Fruit fly (Drosophila melanogaster) whole organism, embryonic: Measurements from ENCODE around the gene H2.0.

Experiments
- Atf3 ChIP-seq: fragments of 200-800 bp; sonication (Bioruptor generic); optimal IDR thresholded peaks from 3 replicates; lab custom pipeline; 2016; ENCODE audit warnings: missing biosample characterization, missing genetic modification characterization
- Bdp1 ChIP-seq: fragments of 200-800 bp; sonication (Bioruptor generic); optimal IDR thresholded peaks from 3 replicates; lab custom pipeline; 2016; ENCODE audit warnings: missing biosample characterization, missing genetic modification characterization
- CG11085 ChIP-seq: fragments of 200-800 bp; sonication (Bioruptor generic); IDR thresholded peaks from 2 replicates; pipeline ENCODE4 v1.3.6; 2022; ENCODE audit warnings: missing biosample characterization, missing genetic modification characterization
- CG11093 ChIP-seq: fragments of 200-800 bp; sonication (Bioruptor generic); IDR thresholded peaks from 3 replicates; pipeline ENCODE4 v1.3.6; 2022; ENCODE audit warnings: missing biosample characterization, missing genetic modification characterization
- CG12155 ChIP-seq: fragments of 200-800 bp; sonication (Bioruptor generic); optimal IDR thresholded peaks from 3 replicates; lab custom pipeline; 2016; ENCODE audit warnings: missing biosample characterization, missing genetic modification characterization
- CG1233 ChIP-seq: fragments of 200-800 bp; sonication (Bioruptor generic); optimal IDR thresholded peaks from 4 replicates; lab custom pipeline; 2018; ENCODE audit warnings: missing biosample characterization, mild to moderate bottlenecking, missing genetic modification characterization
- CG13624 ChIP-seq: fragments of 200-800 bp; sonication (Bioruptor generic); optimal IDR thresholded peaks from 2 replicates; lab custom pipeline; 2016; ENCODE audit warnings: missing biosample characterization, missing genetic modification characterization
- CG13894 ChIP-seq: fragments of 200-800 bp; sonication (Bioruptor generic); optimal IDR thresholded peaks from 3 replicates; lab custom pipeline; 2018; ENCODE audit warnings: missing biosample characterization, mild to moderate bottlenecking, missing genetic modification characterization, moderate library complexity
- CG17802 ChIP-seq: fragments of 200-800 bp; sonication (Bioruptor generic); optimal IDR thresholded peaks from 2 replicates; lab custom pipeline; 2018; ENCODE audit warnings: missing biosample characterization, mild to moderate bottlenecking, missing genetic modification characterization, moderate library complexity
- CG17829 ChIP-seq: fragments of 200-800 bp; optimal IDR thresholded peaks from 2 replicates; lab custom pipeline; 2019; ENCODE audit warnings: missing biosample characterization, mild to moderate bottlenecking, missing genetic modification characterization, moderate library complexity
- CG18476 ChIP-seq: fragments of 200-800 bp; sonication (Bioruptor generic); optimal IDR thresholded peaks from 2 replicates; lab custom pipeline; 2016; ENCODE audit warnings: missing biosample characterization, mild to moderate bottlenecking, missing genetic modification characterization
- CG18599 ChIP-seq: fragments of 200-800 bp; sonication (Bioruptor generic); optimal IDR thresholded peaks from 3 replicates; lab custom pipeline; 2017; ENCODE audit warnings: missing biosample characterization, missing genetic modification characterization, mild to moderate bottlenecking, moderate library complexity, missing genetic modification reagents
- CG2120 ChIP-seq: fragments of 200-800 bp; sonication (Bioruptor generic); optimal IDR thresholded peaks from 3 replicates; lab custom pipeline; 2016; ENCODE audit warnings: missing biosample characterization, missing genetic modification characterization
- CG30403 ChIP-seq: fragments of 200-800 bp; sonication (Bioruptor generic); optimal IDR thresholded peaks from 3 replicates; lab custom pipeline; 2016; ENCODE audit warnings: missing biosample characterization, missing genetic modification characterization
- CG3065 ChIP-seq: fragments of 200-800 bp; sonication (Bioruptor generic); optimal IDR thresholded peaks from 2 replicates; lab custom pipeline; 2016; ENCODE audit warnings: missing biosample characterization, missing genetic modification characterization
- CG34376 ChIP-seq: fragments of 200-800 bp; sonication (Bioruptor generic); optimal IDR thresholded peaks from 2 replicates; lab custom pipeline; 2018; ENCODE audit warnings: missing biosample characterization, mild to moderate bottlenecking, missing genetic modification characterization
- CG3847 ChIP-seq: fragments of 200-800 bp; sonication (Bioruptor generic); IDR thresholded peaks from 2 replicates; pipeline ENCODE4 v1.3.6; 2022; ENCODE audit warnings: missing biosample characterization, missing genetic modification characterization
- CG3995 ChIP-seq: fragments of 200-800 bp; sonication (Bioruptor generic); optimal IDR thresholded peaks from 3 replicates; lab custom pipeline; 2016; ENCODE audit warnings: missing biosample characterization, missing genetic modification characterization
- CG4282 ChIP-seq: fragments of 200-800 bp; sonication (Bioruptor generic); optimal IDR thresholded peaks from 2 replicates; lab custom pipeline; 2016; ENCODE audit warnings: missing biosample characterization, missing genetic modification characterization
- CG4328 ChIP-seq: fragments of 200-800 bp; sonication (Bioruptor generic); optimal IDR thresholded peaks from 3 replicates; lab custom pipeline; 2017; ENCODE audit warnings: missing biosample characterization, missing genetic modification reagents, missing genetic modification characterization
- CG4707 ChIP-seq: fragments of 200-800 bp; sonication (Bioruptor generic); optimal IDR thresholded peaks from 2 replicates; lab custom pipeline; 2018; ENCODE audit warnings: missing biosample characterization, mild to moderate bottlenecking, missing genetic modification characterization, moderate library complexity
- CG7357 ChIP-seq: fragments of 200-800 bp; sonication (Bioruptor generic); IDR thresholded peaks from 3 replicates; pipeline ENCODE4 v1.3.6; 2022; ENCODE audit warnings: missing biosample characterization, missing genetic modification characterization
- CG7745 ChIP-seq: fragments of 200-800 bp; sonication (Bioruptor generic); optimal IDR thresholded peaks from 2 replicates; lab custom pipeline; 2018; ENCODE audit warnings: missing biosample characterization, mild to moderate bottlenecking, missing genetic modification characterization, moderate library complexity
- CG7839 ChIP-seq: fragments of 200-800 bp; sonication (Bioruptor generic); optimal IDR thresholded peaks from 3 replicates; lab custom pipeline; 2018; ENCODE audit warnings: missing biosample characterization, mild to moderate bottlenecking, missing genetic modification characterization, moderate library complexity
- Dad ChIP-seq: fragments of 200-800 bp; sonication (Bioruptor generic); optimal IDR thresholded peaks from 3 replicates; lab custom pipeline; 2016; ENCODE audit warnings: missing biosample characterization, missing genetic modification characterization
- Dip2 ChIP-seq: fragments of 200-800 bp; sonication (Bioruptor generic); IDR thresholded peaks from 2 replicates; pipeline ENCODE4 v1.3.6; 2022; ENCODE audit warnings: missing biosample characterization, missing genetic modification characterization
- Fer1 ChIP-seq: fragments of 200-800 bp; sonication (Bioruptor generic); optimal IDR thresholded peaks from 2 replicates; lab custom pipeline; 2017; ENCODE audit warnings: missing biosample characterization, mild to moderate bottlenecking, missing genetic modification characterization
- Fer3 ChIP-seq: fragments of 200-800 bp; sonication (Bioruptor generic); optimal IDR thresholded peaks from 2 replicates; lab custom pipeline; 2018; ENCODE audit warnings: missing biosample characterization, mild to moderate bottlenecking, missing genetic modification characterization, moderate library complexity
- HmgZ ChIP-seq: fragments of 200-800 bp; sonication (Bioruptor generic); optimal IDR thresholded peaks from 2 replicates; lab custom pipeline; 2018; ENCODE audit warnings: missing biosample characterization, mild to moderate bottlenecking, missing genetic modification characterization
- Hr3 ChIP-seq: fragments of 200-800 bp; sonication (Bioruptor generic); optimal IDR thresholded peaks from 3 replicates; lab custom pipeline; 2016; ENCODE audit warnings: missing biosample characterization, missing genetic modification characterization
- Lpt ChIP-seq: fragments of >200 bp; optimal IDR thresholded peaks from 2 replicates; lab custom pipeline; 2018; ENCODE audit warnings: missing biosample characterization, missing genetic modification characterization
- Myb ChIP-seq: fragments of 200-800 bp; sonication (Bioruptor generic); optimal IDR thresholded peaks from 2 replicates; lab custom pipeline; 2016; ENCODE audit warnings: missing biosample characterization, missing genetic modification characterization
- Nf-YC ChIP-seq: fragments of 200-800 bp; optimal IDR thresholded peaks from 3 replicates; lab custom pipeline; 2019; ENCODE audit warnings: missing biosample characterization, mild to moderate bottlenecking, missing genetic modification characterization, moderate library complexity
- Sry-δ ChIP-seq: fragments of 200-800 bp; sonication (Bioruptor generic); optimal IDR thresholded peaks from 2 replicates; lab custom pipeline; 2016; ENCODE audit warnings: missing biosample characterization, missing genetic modification characterization
- Trl ChIP-seq, 3 experiments: fragments of >200 bp in 2 of 3; fragments of 200-800 bp in 1 of 3; sonication (Bioruptor generic) in 1 of 3; optimal IDR thresholded peaks; 2 replicates in 1 of 3; 3 replicates in 2 of 3; lab custom pipeline; 2016 to 2017; ENCODE audit warnings: missing biosample characterization in 1 of 3, missing genetic modification characterization in 1 of 3
- cg ChIP-seq: fragments of 200-800 bp; sonication (Bioruptor generic); optimal IDR thresholded peaks from 3 replicates; lab custom pipeline; 2019; ENCODE audit warnings: missing biosample characterization, mild to moderate bottlenecking, missing genetic modification characterization, moderate library complexity
- dan ChIP-seq: fragments of 200-800 bp; sonication (Bioruptor generic); IDR thresholded peaks from 2 replicates; pipeline ENCODE4 v1.3.6; 2022; ENCODE audit warnings: missing biosample characterization, missing genetic modification characterization
- dmrt99B ChIP-seq: fragments of 200-800 bp; sonication (Bioruptor generic); optimal IDR thresholded peaks from 2 replicates; lab custom pipeline; 2018; ENCODE audit warnings: missing biosample characterization, mild to moderate bottlenecking, missing genetic modification characterization, moderate library complexity
- en ChIP-seq: fragments of 200-800 bp; sonication (Bioruptor generic); optimal IDR thresholded peaks from 2 replicates; lab custom pipeline; 2016; ENCODE audit warnings: missing biosample characterization, missing genetic modification characterization
- gem ChIP-seq: fragments of 200-800 bp; sonication (Bioruptor generic); optimal IDR thresholded peaks from 2 replicates; lab custom pipeline; 2019; ENCODE audit warnings: missing biosample characterization, mild to moderate bottlenecking, missing genetic modification characterization, moderate library complexity
- grn ChIP-seq: fragments of 200-800 bp; sonication (Bioruptor generic); optimal IDR thresholded peaks from 3 replicates; lab custom pipeline; 2017; ENCODE audit warnings: missing biosample characterization, missing genetic modification characterization
- gt ChIP-seq: fragments of 200-800 bp; sonication (Bioruptor generic); IDR thresholded peaks from 2 replicates; pipeline ENCODE4 v1.3.6; 2022; ENCODE audit warnings: missing biosample characterization, missing genetic modification characterization
- ham ChIP-seq: fragments of 200-800 bp; sonication (Bioruptor generic); IDR thresholded peaks from 2 replicates; pipeline ENCODE4 v1.3.6; 2022; ENCODE audit warnings: missing biosample characterization, missing genetic modification characterization
- ind ChIP-seq: fragments of 200-800 bp; sonication (Bioruptor generic); optimal IDR thresholded peaks from 3 replicates; lab custom pipeline; 2016; ENCODE audit warnings: missing biosample characterization, missing genetic modification characterization
- lab ChIP-seq: fragments of 200-800 bp; sonication (Bioruptor generic); optimal IDR thresholded peaks from 3 replicates; lab custom pipeline; 2017; ENCODE audit warnings: missing biosample characterization, missing genetic modification characterization, mild to moderate bottlenecking, moderate library complexity, missing genetic modification reagents
- lov ChIP-seq, 2 experiments: fragments of 200-800 bp in 1 of 2; fragments of >200 bp in 1 of 2; sonication (Bioruptor generic) in 1 of 2; IDR thresholded peaks in 1 of 2; optimal IDR thresholded peaks in 1 of 2; 2 replicates in 1 of 2; 3 replicates in 1 of 2; pipeline versions ENCODE4 v1.3.6 to Lab custom; 2017 to 2022; ENCODE audit warnings: missing biosample characterization in 1 of 2, missing genetic modification characterization in 1 of 2
- mam ChIP-seq: fragments of 200-800 bp; sonication (Bioruptor generic); optimal IDR thresholded peaks from 3 replicates; lab custom pipeline; 2016; ENCODE audit warnings: missing biosample characterization, missing genetic modification characterization
- pzg ChIP-seq: fragments of 200-800 bp; sonication (Bioruptor generic); optimal IDR thresholded peaks from 3 replicates; lab custom pipeline; 2018; ENCODE audit warnings: missing biosample characterization, mild to moderate bottlenecking, missing genetic modification characterization, moderate library complexity
- row ChIP-seq: fragments of 200-800 bp; sonication (Bioruptor generic); IDR thresholded peaks from 3 replicates; pipeline ENCODE4 v1.3.6; 2022; ENCODE audit warnings: missing biosample characterization, missing genetic modification characterization
- wek ChIP-seq: fragments of 200-800 bp; sonication (Bioruptor generic); optimal IDR thresholded peaks from 3 replicates; lab custom pipeline; 2018; ENCODE audit warnings: missing biosample characterization, mild to moderate bottlenecking, missing genetic modification characterization, moderate library complexity

H2.0 gene

DNA sequence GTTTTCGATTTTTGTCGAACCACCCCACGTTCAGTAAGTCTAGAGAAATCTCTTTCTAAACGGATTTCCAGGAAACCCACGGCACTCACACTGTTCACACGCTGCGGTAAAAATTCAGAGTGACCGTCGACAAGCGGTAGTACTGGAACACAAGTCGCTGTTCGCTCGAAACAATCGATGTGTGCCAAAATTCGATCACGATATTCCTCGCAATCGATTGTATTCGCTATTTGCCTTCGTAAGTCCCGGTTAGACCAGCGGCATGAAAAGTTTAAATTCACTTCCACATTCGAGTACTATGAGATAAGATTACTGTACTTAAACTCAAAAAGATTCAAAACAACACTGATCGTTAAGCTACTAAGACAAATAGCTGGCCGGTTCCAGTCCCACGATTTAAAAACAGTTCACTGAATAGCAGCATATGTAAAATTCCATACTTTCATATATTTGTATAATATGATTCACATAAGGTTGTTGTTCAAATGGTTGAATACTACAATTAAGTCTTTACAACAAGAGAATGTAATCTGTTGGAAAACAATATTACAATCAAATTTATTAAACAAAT is 38.3 kb downstream of the H2.0 start, which contains the start of gene chic:
Gene chic (minus strand): TSS at position 157 of the 571 bp plus-strand sequence.
- no peak for TF ChIP-seq CG4328 (GFP tag; lab: Kevin White, UChicago)
- TF ChIP-seq ind = peak; percentile 26
- TF ChIP-seq CG17802 (tag; lab: Kevin White, UChicago) = peak; percentile 100
- no peak for TF ChIP-seq grn (GFP tag; lab: Kevin White, UChicago)
- peak; percentile 8 for TF ChIP-seq Nf-YC
- TF ChIP-seq HmgZ = peak; percentile 48
- TF ChIP-seq wek (GFP tag; lab: Kevin White, UChicago) = peak; percentile 3
- no peak for TF ChIP-seq cg
- TF ChIP-seq CG11093 = no peak
- TF ChIP-seq CG34376 (GFP tag; lab: Kevin White, UChicago) = no peak
- no peak for TF ChIP-seq CG4282
- TF ChIP-seq gem (tag; lab: Kevin White, UChicago) = peak; percentile 29
- TF ChIP-seq CG3065 = no peak
- TF ChIP-seq Hr3 (GFP tag; lab: Kevin White, UChicago) = peak; percentile 6
- TF ChIP-seq pzg (GFP tag; lab: Kevin White, UChicago) = peak; percentile 85
- peak; percentile 7 for TF ChIP-seq CG7839 (tag; lab: Kevin White, UChicago)
- TF ChIP-seq CG18599 = peak; percentile 16
- peak; percentile 1 for TF ChIP-seq CG4707 (GFP tag; lab: Kevin White, UChicago)
- no peak for TF ChIP-seq CG13624 (GFP tag; lab: Kevin White, UChicago)
- no peak for TF ChIP-seq Atf3 (GFP tag; lab: Kevin White, UChicago)
- no peak for TF ChIP-seq gt (GFP tag; lab: Robert Waterston, UW)
- TF ChIP-seq CG3847 (GFP tag; lab: Robert Waterston, UW) = no peak
- no peak for TF ChIP-seq Dip2
- no peak for TF ChIP-seq dan
- TF ChIP-seq CG12155 (GFP tag; lab: Kevin White, UChicago) = peak; percentile 80
- peak; percentile 90 for TF ChIP-seq CG3995 (GFP tag; lab: Kevin White, UChicago)
- TF ChIP-seq CG13894 (tag; lab: Kevin White, UChicago) = peak; percentile 55
- peak; percentile 13 for TF ChIP-seq Dad (GFP tag; lab: Kevin White, UChicago)
- no peak for TF ChIP-seq CG11085
- peak; percentile 11 for TF ChIP-seq CG18476 (GFP tag; lab: Kevin White, UChicago)
- TF ChIP-seq mam = peak; percentile 21
- no peak for TF ChIP-seq Bdp1 (GFP tag; lab: Kevin White, UChicago)
- TF ChIP-seq en (GFP tag; lab: Kevin White, UChicago) = peak; percentile 10
- peak; percentile 85 for TF ChIP-seq CG7745
- TF ChIP-seq lab (GFP tag; lab: Kevin White, UChicago) = peak; percentile 23
- peak; percentile 12 for TF ChIP-seq dmrt99B (tag; lab: Kevin White, UChicago)
- peak; percentile 20 for TF ChIP-seq Sry-δ (GFP tag; lab: Kevin White, UChicago)
- no peak for TF ChIP-seq CG1233 (GFP tag; lab: Kevin White, UChicago)
- no peak for TF ChIP-seq Myb (GFP tag; lab: Kevin White, UChicago)
- no peak for TF ChIP-seq row (GFP tag; lab: Robert Waterston, UW)
- no peak for TF ChIP-seq Lpt
- TF ChIP-seq CG7357 (GFP tag; lab: Robert Waterston, UW) = no peak
- peak; percentile 6 for TF ChIP-seq CG30403 (GFP tag; lab: Kevin White, UChicago)
- peak; percentile 27 for TF ChIP-seq Fer3 (tag; lab: Kevin White, UChicago)
- peak; percentile 21 for TF ChIP-seq CG17829 (tag; lab: Kevin White, UChicago)
- no peak for TF ChIP-seq lov (optimal IDR thresholded peaks at IDR 0.05; lab: Kevin White, UChicago)
- TF ChIP-seq lov (GFP tag; IDR thresholded peaks at IDR 0.05; lab: Robert Waterston, UW) = no peak
- peak; percentile 22 for TF ChIP-seq Fer1 (GFP tag; lab: Kevin White, UChicago)
- TF ChIP-seq ham = no peak
- TF ChIP-seq Trl (optimal IDR thresholded peaks at IDR 0.05; lab: Kevin White, UChicago) = no peak
- peak; percentile 31 for TF ChIP-seq Trl (GFP tag; optimal IDR thresholded peaks at IDR 0.05; lab: Kevin White, UChicago)
- peak; percentile 40 for TF ChIP-seq CG2120 (GFP tag; lab: Kevin White, UChicago)
